Fruit fly (Drosophila melanogaster) whole organism, embryonic: ENCODE measurements around the gene CG14221.
A peak's percentile ranks its signal among the peaks of the same experiment; 100 is the strongest.

Experiments used
- Aef1 ChIP-seq: fragments of 200-800 bp; sonication (Bioruptor generic); IDR thresholded peaks from 3 replicates; pipeline ENCODE4 v1.3.6; 2022; ENCODE audit warnings: missing biosample characterization, missing genetic modification characterization
- Antp ChIP-seq: fragments of 200-800 bp; sonication (Bioruptor generic); optimal IDR thresholded peaks from 3 replicates; lab custom pipeline; 2016; ENCODE audit warnings: missing biosample characterization, missing genetic modification characterization
- B-H2 ChIP-seq: fragments of 200-800 bp; sonication (Bioruptor generic); optimal IDR thresholded peaks from 2 replicates; lab custom pipeline; 2018; ENCODE audit warnings: missing biosample characterization, mild to moderate bottlenecking, missing genetic modification characterization
- CG10209 ChIP-seq: fragments of 200-800 bp; sonication (Bioruptor generic); optimal IDR thresholded peaks from 3 replicates; lab custom pipeline; 2017; ENCODE audit warnings: missing biosample characterization, mild to moderate bottlenecking, missing genetic modification characterization, missing genetic modification reagents
- CG10959 ChIP-seq: fragments of 200-800 bp; sonication (Bioruptor generic); IDR thresholded peaks from 2 replicates; pipeline ENCODE4 v1.3.6; 2022; ENCODE audit warnings: missing biosample characterization, missing genetic modification characterization
- CG11560 ChIP-seq: fragments of 200-800 bp; sonication (Bioruptor generic); IDR thresholded peaks from 3 replicates; pipeline ENCODE4 v1.3.6; 2022; ENCODE audit warnings: missing biosample characterization, missing genetic modification characterization
- CG11696 ChIP-seq: fragments of 200-800 bp; sonication (Bioruptor generic); IDR thresholded peaks from 2 replicates; pipeline ENCODE4 v1.3.6; 2022; ENCODE audit warnings: missing biosample characterization, missing genetic modification characterization
- CG12104 ChIP-seq: fragments of 200-800 bp; sonication (Bioruptor generic); optimal IDR thresholded peaks from 3 replicates; lab custom pipeline; 2016; ENCODE audit warnings: missing biosample characterization, missing genetic modification characterization
- CG12219 ChIP-seq: fragments of 200-800 bp; sonication (Bioruptor generic); optimal IDR thresholded peaks from 3 replicates; lab custom pipeline; 2018; ENCODE audit warnings: missing biosample characterization, mild to moderate bottlenecking, missing genetic modification characterization
- CG12744 ChIP-seq: fragments of 200-800 bp; sonication (Bioruptor generic); optimal IDR thresholded peaks from 2 replicates; lab custom pipeline; 2016; ENCODE audit warnings: missing biosample characterization, missing genetic modification characterization
- CG12769 ChIP-seq: fragments of 200-800 bp; sonication (Bioruptor generic); optimal IDR thresholded peaks from 2 replicates; lab custom pipeline; 2019; ENCODE audit warnings: missing biosample characterization, mild to moderate bottlenecking, missing genetic modification characterization, moderate library complexity
- CG16815 ChIP-seq: fragments of 200-800 bp; sonication (Bioruptor generic); optimal IDR thresholded peaks from 3 replicates; lab custom pipeline; 2017; ENCODE audit warnings: missing biosample characterization, mild to moderate bottlenecking, missing genetic modification characterization
- CG18011 ChIP-seq: fragments of 200-800 bp; sonication (Bioruptor generic); optimal IDR thresholded peaks from 2 replicates; lab custom pipeline; 2017; ENCODE audit warnings: missing biosample characterization, missing genetic modification characterization, mild to moderate bottlenecking, moderate library complexity, missing genotype
- CG18599 ChIP-seq: fragments of 200-800 bp; sonication (Bioruptor generic); optimal IDR thresholded peaks from 3 replicates; lab custom pipeline; 2017; ENCODE audit warnings: missing biosample characterization, missing genetic modification characterization, mild to moderate bottlenecking, moderate library complexity, missing genetic modification reagents
- CG31365 ChIP-seq: fragments of 200-800 bp; sonication (Bioruptor generic); optimal IDR thresholded peaks from 2 replicates; lab custom pipeline; 2018; ENCODE audit warnings: missing biosample characterization, mild to moderate bottlenecking, missing genetic modification characterization
- CG31388 ChIP-seq: fragments of 200-800 bp; sonication (Bioruptor generic); optimal IDR thresholded peaks from 2 replicates; lab custom pipeline; 2016; ENCODE audit warnings: missing biosample characterization, missing genetic modification characterization
- CG33213 ChIP-seq: fragments of 200-800 bp; sonication (Bioruptor generic); optimal IDR thresholded peaks from 3 replicates; lab custom pipeline; 2016; ENCODE audit warnings: missing biosample characterization, missing genetic modification characterization
- CG3407 ChIP-seq: fragments of 200-800 bp; sonication (Bioruptor generic); optimal IDR thresholded peaks from 2 replicates; lab custom pipeline; 2018; ENCODE audit warnings: missing biosample characterization, mild to moderate bottlenecking, missing genetic modification characterization
- CG3838 ChIP-seq: fragments of 200-800 bp; sonication (Bioruptor generic); optimal IDR thresholded peaks from 3 replicates; lab custom pipeline; 2016; ENCODE audit warnings: missing biosample characterization, missing genetic modification characterization
- CG8478 ChIP-seq: fragments of >200 bp; optimal IDR thresholded peaks from 2 replicates; lab custom pipeline; 2018
- CG9876 ChIP-seq: fragments of 200-800 bp; sonication (Bioruptor generic); optimal IDR thresholded peaks from 2 replicates; lab custom pipeline; 2016; ENCODE audit warnings: missing biosample characterization, missing genetic modification characterization
- Chrac-16 ChIP-seq: fragments of 200-800 bp; sonication (Bioruptor generic); optimal IDR thresholded peaks from 3 replicates; lab custom pipeline; 2016; ENCODE audit warnings: missing biosample characterization, missing genetic modification characterization
- D19A ChIP-seq: fragments of 200-800 bp; optimal IDR thresholded peaks from 3 replicates; lab custom pipeline; 2019; ENCODE audit warnings: missing biosample characterization, mild to moderate bottlenecking, missing genetic modification characterization, moderate library complexity
- Dbx ChIP-seq: fragments of 200-800 bp; sonication (Bioruptor generic); IDR thresholded peaks from 3 replicates; pipeline ENCODE4 v1.3.6; 2022; ENCODE audit warnings: missing biosample characterization, missing genetic modification characterization
- Doc3 ChIP-seq: fragments of 200-800 bp; sonication (Bioruptor generic); IDR thresholded peaks from 3 replicates; pipeline ENCODE4 v1.3.6; 2022; ENCODE audit warnings: missing biosample characterization, missing genetic modification characterization; ENCODE audit not compliant: partially characterized antibody
- E2f1 ChIP-seq: fragments of 200-800 bp; sonication (Bioruptor generic); IDR thresholded peaks from 2 replicates; pipeline ENCODE4 v1.3.6; 2022; ENCODE audit warnings: missing biosample characterization, missing genetic modification characterization
- Eip74EF ChIP-seq, 2 experiments: fragments of 200-800 bp in 1 of 2; fragments of >200 bp in 1 of 2; sonication (Bioruptor generic) in 1 of 2; optimal IDR thresholded peaks; 2 replicates each; lab custom pipeline; 2017 to 2019; ENCODE audit warnings: missing biosample characterization in 2 of 2, missing genetic modification characterization in 2 of 2, mild to moderate bottlenecking in 1 of 2, moderate library complexity in 1 of 2
- HLH4C ChIP-seq: fragments of 200-800 bp; sonication (Bioruptor generic); IDR thresholded peaks from 3 replicates; pipeline ENCODE4 v1.3.6; 2022; ENCODE audit warnings: missing biosample characterization, missing genetic modification characterization; ENCODE audit not compliant: partially characterized antibody
- Kr ChIP-seq: fragments of 200-800 bp; sonication (Bioruptor generic); optimal IDR thresholded peaks from 2 replicates; lab custom pipeline; 2017; ENCODE audit warnings: missing biosample characterization, mild to moderate bottlenecking, missing genetic modification characterization
- Mad ChIP-seq: fragments of 200-800 bp; sonication (Bioruptor generic); optimal IDR thresholded peaks from 2 replicates; lab custom pipeline; 2016; ENCODE audit warnings: missing biosample characterization, missing genetic modification characterization
- NC2α ChIP-seq: fragments of 200-800 bp; sonication (Bioruptor generic); optimal IDR thresholded peaks from 2 replicates; lab custom pipeline; 2016; ENCODE audit warnings: missing biosample characterization, missing genetic modification characterization
- Scr ChIP-seq: fragments of 200-800 bp; sonication (Bioruptor generic); IDR thresholded peaks from 2 replicates; pipeline ENCODE4 v1.3.6; 2022; ENCODE audit warnings: missing biosample characterization, missing genetic modification characterization; ENCODE audit not compliant: partially characterized antibody
- Taf1 ChIP-seq: fragments of 200-800 bp; sonication (Bioruptor generic); IDR thresholded peaks from 2 replicates; pipeline ENCODE4 v1.3.6; 2022; ENCODE audit warnings: missing biosample characterization, missing genetic modification characterization
- amos ChIP-seq: fragments of 200-800 bp; sonication (Bioruptor generic); IDR thresholded peaks from 2 replicates; pipeline ENCODE4 v1.3.6; 2022; ENCODE audit warnings: missing biosample characterization, missing genetic modification characterization; ENCODE audit not compliant: partially characterized antibody
- ap ChIP-seq: fragments of 200-800 bp; sonication (Bioruptor generic); IDR thresholded peaks from 2 replicates; pipeline ENCODE4 v1.3.6; 2022; ENCODE audit warnings: missing biosample characterization, missing genetic modification characterization
- bowl ChIP-seq: fragments of 200-800 bp; sonication (Bioruptor generic); IDR thresholded peaks from 2 replicates; pipeline ENCODE4 v1.3.6; 2022; ENCODE audit warnings: missing biosample characterization, missing genetic modification characterization
- cad ChIP-seq: fragments of >200 bp; optimal IDR thresholded peaks from 2 replicates; lab custom pipeline; 2017; ENCODE audit warnings: missing biosample characterization, missing genetic modification characterization
- crp ChIP-seq, 2 experiments: fragments of 200-800 bp; sonication (Bioruptor generic); optimal IDR thresholded peaks; 2 replicates in 1 of 2; 3 replicates in 1 of 2; lab custom pipeline; 2017; ENCODE audit warnings: missing biosample characterization in 2 of 2, missing genetic modification characterization in 2 of 2, mild to moderate bottlenecking in 1 of 2, moderate library complexity in 1 of 2
- eyg ChIP-seq: fragments of 200-800 bp; sonication (Bioruptor generic); optimal IDR thresholded peaks from 3 replicates; lab custom pipeline; 2016; ENCODE audit warnings: missing biosample characterization, missing genetic modification characterization
- fd64A ChIP-seq: fragments of 200-800 bp; sonication (Bioruptor generic); optimal IDR thresholded peaks from 3 replicates; lab custom pipeline; 2018; ENCODE audit warnings: missing biosample characterization, mild to moderate bottlenecking, missing genetic modification characterization
- fd96Cb ChIP-seq: fragments of 200-800 bp; sonication (Bioruptor generic); optimal IDR thresholded peaks from 2 replicates; lab custom pipeline; 2018; ENCODE audit warnings: missing biosample characterization, mild to moderate bottlenecking, missing genetic modification characterization, moderate library complexity
- grn ChIP-seq: fragments of 200-800 bp; sonication (Bioruptor generic); optimal IDR thresholded peaks from 3 replicates; lab custom pipeline; 2017; ENCODE audit warnings: missing biosample characterization, missing genetic modification characterization
- inv ChIP-seq: fragments of 200-800 bp; sonication (Bioruptor generic); IDR thresholded peaks from 2 replicates; pipeline ENCODE4 v1.3.6; 2022; ENCODE audit warnings: missing biosample characterization, missing genetic modification characterization; ENCODE audit not compliant: partially characterized antibody
- jigr1 ChIP-seq: fragments of 200-800 bp; sonication (Bioruptor generic); IDR thresholded peaks from 3 replicates; pipeline ENCODE4 v1.3.6; 2022; ENCODE audit warnings: missing biosample characterization, missing genetic modification characterization
- nerfin-1 ChIP-seq: fragments of 200-800 bp; sonication (Bioruptor generic); optimal IDR thresholded peaks from 3 replicates; lab custom pipeline; 2019; ENCODE audit warnings: missing biosample characterization, mild to moderate bottlenecking, missing genetic modification characterization, moderate library complexity
- onecut ChIP-seq: fragments of 200-800 bp; sonication (Bioruptor generic); IDR thresholded peaks from 2 replicates; pipeline ENCODE4 v1.3.6; 2022; ENCODE audit warnings: missing biosample characterization, missing genetic modification characterization
- org-1 ChIP-seq: fragments of 200-800 bp; sonication (Bioruptor generic); optimal IDR thresholded peaks from 2 replicates; lab custom pipeline; 2017; ENCODE audit warnings: missing biosample characterization, missing genetic modification characterization
- p53 ChIP-seq: fragments of 200-800 bp; sonication (Bioruptor generic); optimal IDR thresholded peaks from 2 replicates; lab custom pipeline; 2016; ENCODE audit warnings: missing biosample characterization, missing genetic modification characterization
- repo ChIP-seq: fragments of 200-800 bp; sonication (Bioruptor generic); optimal IDR thresholded peaks from 2 replicates; lab custom pipeline; 2016; ENCODE audit warnings: missing biosample characterization, missing genetic modification characterization
- sim ChIP-seq: fragments of 200-800 bp; sonication (Bioruptor generic); IDR thresholded peaks from 2 replicates; pipeline ENCODE4 v1.3.6; 2022; ENCODE audit warnings: missing biosample characterization, missing genetic modification characterization
- sisA ChIP-seq: fragments of 200-800 bp; sonication (Bioruptor generic); IDR thresholded peaks from 2 replicates; pipeline ENCODE4 v1.3.6; 2022; ENCODE audit warnings: missing biosample characterization, missing genetic modification characterization
- slp2 ChIP-seq: fragments of 200-800 bp; sonication (Bioruptor generic); optimal IDR thresholded peaks from 2 replicates; lab custom pipeline; 2016; ENCODE audit warnings: missing biosample characterization, missing genetic modification characterization

CG14221 gene

DNA sequence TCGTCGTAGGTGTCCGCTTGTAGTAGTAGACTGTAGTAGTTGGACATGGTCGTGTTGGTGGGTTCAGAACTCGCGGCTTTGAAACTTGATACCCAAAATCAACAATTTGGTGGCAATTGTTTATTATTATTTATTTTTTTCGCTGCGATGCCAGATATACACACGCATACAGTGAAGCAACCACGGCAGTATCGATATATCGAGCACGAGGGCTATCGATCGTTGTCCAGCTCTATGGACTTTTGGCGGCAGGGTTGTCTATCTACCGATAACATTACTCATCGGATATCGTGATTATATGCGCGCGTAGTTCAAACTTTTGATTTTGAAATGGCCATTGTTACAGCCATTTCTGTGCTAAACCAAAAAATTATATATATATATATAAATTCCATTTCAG lies 19.4 kb downstream of the CG14221 start, which contains the start of gene CG14220 (continued):
- TF ChIP-seq CG33213 (GFP tag; lab: Kevin White, UChicago) (peak; percentile 64), amos (GFP tag; lab: Robert Waterston, UW) (peak; percentile 95), CG16815 (GFP tag; lab: Kevin White, UChicago) (no peak), cad (GFP tag; lab: Kevin White, UChicago) (no peak), D19A (tag; lab: Kevin White, UChicago) (no peak), CG11560 (tag; lab: Robert Waterston, UW) (no peak), Scr (peak; percentile 89), Mad (peak; percentile 25), fd64A (GFP tag; lab: Kevin White, UChicago) (no peak), Chrac-16 (no peak), CG10959 (no peak), CG9876 (GFP tag; lab: Kevin White, UChicago) (no peak), CG12104 (GFP tag; lab: Kevin White, UChicago) (no peak), NC2α (no peak), Dbx (GFP tag; lab: Robert Waterston, UW) (no peak), CG3407 (no peak), slp2 (GFP tag; lab: Kevin White, UChicago) (no peak), CG31388 (GFP tag; lab: Kevin White, UChicago) (no peak), eyg (GFP tag; lab: Kevin White, UChicago) (no peak), E2f1 (GFP tag; lab: Robert Waterston, UW) (no peak), grn (GFP tag; lab: Kevin White, UChicago) (no peak), nerfin-1 (tag; lab: Kevin White, UChicago) (no peak), sim (GFP tag; lab: Robert Waterston, UW) (no peak), p53 (GFP tag; lab: Kevin White, UChicago) (no peak), ap (GFP tag; lab: Robert Waterston, UW) (no peak), CG12744 (no peak), Antp (no peak), crp (GFP tag; optimal IDR thresholded peaks at IDR 0.05; lab: Kevin White, UChicago) (peak in 1 of 2 experiments; percentile 35), org-1 (no peak), Aef1 (GFP tag; lab: Robert Waterston, UW) (no peak), CG31365 (tag; lab: Kevin White, UChicago) (no peak), Eip74EF (GFP tag; optimal IDR thresholded peaks at IDR 0.05; lab: Kevin White, UChicago) (no peak), inv (GFP tag; lab: Robert Waterston, UW) (peak; percentile 87), CG18011 (GFP tag; lab: Kevin White, UChicago) (no peak), sisA (GFP tag; lab: Robert Waterston, UW) (no peak), CG12219 (GFP tag; lab: Kevin White, UChicago) (no peak), Taf1 (GFP tag; lab: Robert Waterston, UW) (no peak), CG11696 (GFP tag; lab: Robert Waterston, UW) (no peak), CG12769 (no peak), jigr1 (no peak), CG8478 (lab: Kevin White, UChicago) (no peak), Doc3 (GFP tag; lab: Robert Waterston, UW) (peak; percentile 85; the same call in 2 of the 3 replicates), fd96Cb (tag; lab: Kevin White, UChicago) (no peak), CG10209 (no peak), onecut (GFP tag; lab: Robert Waterston, UW) (no peak), Kr (GFP tag; lab: Kevin White, UChicago) (no peak), repo (GFP tag; lab: Kevin White, UChicago) (no peak), B-H2 (GFP tag; lab: Kevin White, UChicago) (peak; percentile 37), bowl (GFP tag; lab: Robert Waterston, UW) (no peak), CG18599 (no peak), CG3838 (GFP tag; lab: Kevin White, UChicago) (no peak), HLH4C (peak; percentile 96)
